Fruit fly (Drosophila melanogaster) whole organism, wandering third instar larva: Measurements from ENCODE around the gene Kmn1.

Experiments
- CG32264 ChIP-seq: fragments of 200-800 bp; sonication (Bioruptor generic); optimal IDR thresholded peaks from 2 replicates; lab custom pipeline; 2016; ENCODE audit warnings: missing biosample characterization, missing genetic modification characterization
- Rel ChIP-seq, 2 experiments: fragments of 200-800 bp; sonication (Bioruptor generic) in 1 of 2; optimal IDR thresholded peaks; 2 replicates in 1 of 2; 3 replicates in 1 of 2; lab custom pipeline; 2016 to 2019; ENCODE audit warnings: mild to moderate bottlenecking in 2 of 2, missing biosample characterization in 2 of 2, missing genetic modification characterization in 2 of 2, moderate library complexity in 1 of 2
- brk ChIP-seq: fragments of 200-800 bp; sonication (Bioruptor generic); optimal IDR thresholded peaks from 2 replicates; lab custom pipeline; 2016; ENCODE audit warnings: missing biosample characterization, mild to moderate bottlenecking, missing genetic modification characterization
- dmrt93B ChIP-seq: fragments of 200-800 bp; sonication (Bioruptor generic); optimal IDR thresholded peaks from 2 replicates; lab custom pipeline; 2018; ENCODE audit warnings: missing biosample characterization, mild to moderate bottlenecking, missing genetic modification characterization
- psq ChIP-seq: fragments of 200-800 bp; sonication (Bioruptor generic); optimal IDR thresholded peaks from 3 replicates; lab custom pipeline; 2017; ENCODE audit warnings: missing biosample characterization, mild to moderate bottlenecking, missing genetic modification characterization, moderate library complexity

DNA sequence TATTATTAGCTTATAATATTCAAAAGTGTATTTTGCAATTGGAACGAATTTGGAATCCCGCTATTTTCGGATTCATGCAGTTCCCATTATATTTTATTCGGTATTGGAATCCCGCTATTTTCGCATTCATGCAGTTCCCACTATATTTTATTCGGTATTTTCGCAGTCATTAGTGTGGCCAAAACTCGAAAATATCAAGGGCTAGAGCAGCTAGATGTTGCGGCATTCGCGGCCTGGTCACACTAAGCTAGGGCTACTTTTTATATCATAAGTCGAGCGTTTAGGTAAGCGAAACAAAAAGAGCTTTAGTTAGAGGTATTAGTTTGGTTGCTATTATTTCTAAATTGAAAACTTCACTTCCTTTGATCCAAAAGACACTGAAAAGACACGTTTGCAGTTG lies 6.6 kb upstream of the Kmn1 start:
- TF ChIP-seq CG32264 (GFP tag; lab: Kevin White, UChicago) (no peak), brk (GFP tag; lab: Kevin White, UChicago) (no peak), Rel (GFP tag; optimal IDR thresholded peaks at IDR 0.05; lab: Kevin White, UChicago) (no peak), Rel (tag; optimal IDR thresholded peaks at IDR 0.05; lab: Kevin White, UChicago) (no peak), psq (GFP tag; lab: Kevin White, UChicago) (no peak), dmrt93B (no peak)
